Fruit fly (Drosophila melanogaster) whole organism: ENCODE measurements around the gene MBD-like.

Experiments used
- CG8478 ChIP-seq: fragments of >200 bp; optimal IDR thresholded peaks from 2 replicates; lab custom pipeline; 2018; ENCODE audit warnings: inconsistent platforms
- Dll ChIP-seq: fragments of >200 bp; optimal IDR thresholded peaks from 2 replicates; lab custom pipeline; 2017
- EcR ChIP-seq, 2 experiments: fragments of >200 bp; optimal IDR thresholded peaks; 2 replicates each; lab custom pipeline; 2017; ENCODE audit warnings: missing biosample characterization in 2 of 2, missing genetic modification characterization in 2 of 2, missing genetic modification reagents in 2 of 2
- pan ChIP-seq: fragments of >200 bp; optimal IDR thresholded peaks from 2 replicates; lab custom pipeline; 2017
- psq ChIP-seq: fragments of >200 bp; optimal IDR thresholded peaks from 2 replicates; lab custom pipeline; 2017
- usp ChIP-seq: fragments of >200 bp; optimal IDR thresholded peaks from 2 replicates; lab custom pipeline; 2017; ENCODE audit warnings: missing biosample characterization, missing genetic modification characterization, mixed read lengths

- TF ChIP-seq pan (lab: Kevin White, UChicago) (no peak), CG8478 (lab: Kevin White, UChicago) (no peak), Dll (lab: Kevin White, UChicago) (no peak), psq (lab: Kevin White, UChicago) (no peak), usp (GFP tag; lab: Kevin White, UChicago) (no peak), EcR (GFP tag; optimal IDR thresholded peaks at IDR 0.05; lab: Kevin White, UChicago) (no peak)
Measured at dm6 chr3R:9527907-9528842, 31.4 kb upstream of the MBD-like start.
